Worm (Caenorhabditis elegans) whole organism, L1 larva: ENCODE data around the gene D2023.3.
A peak's percentile ranks its signal among the peaks of the same experiment; 100 is the strongest.

ENCODE experiments used
- C16A3.4 ChIP-seq: fragments of 150-350 bp; optimal IDR thresholded peaks from 2 replicates; lab custom pipeline; 2014; ENCODE audit warnings: missing biosample characterization, missing genetic modification characterization
- C34B4.2 ChIP-seq: sonication (generic microtip); optimal IDR thresholded peaks from 2 replicates; lab custom pipeline; 2017; ENCODE audit warnings: mild to moderate bottlenecking, missing genetic modification characterization, missing compliant biosample characterization
- F16B12.6 ChIP-seq: fragments of 150-350 bp; optimal IDR thresholded peaks from 2 replicates; lab custom pipeline; 2014; ENCODE audit warnings: missing biosample characterization, missing genetic modification characterization
- Y116A8C.19 ChIP-seq: sonication (generic microtip); optimal IDR thresholded peaks from 2 replicates; lab custom pipeline; 2016; ENCODE audit warnings: missing compliant biosample characterization, missing genetic modification characterization, borderline replicate concordance
- aha-1 ChIP-seq: fragments of 150-350 bp; optimal IDR thresholded peaks from 2 replicates; lab custom pipeline; 2014; ENCODE audit warnings: missing biosample characterization, missing genetic modification characterization
- alr-1 ChIP-seq: fragments of 200-800 bp; sonication (Bioruptor generic); optimal IDR thresholded peaks from 2 replicates; lab custom pipeline; 2018; ENCODE audit warnings: borderline replicate concordance, mild to moderate bottlenecking, missing genetic modification characterization, missing compliant biosample characterization
- ama-1 ChIP-seq: fragments of 150-350 bp; optimal IDR thresholded peaks from 2 replicates; lab custom pipeline; 2014
- blmp-1 ChIP-seq: fragments of 150-350 bp; optimal IDR thresholded peaks from 2 replicates; lab custom pipeline; 2014; ENCODE audit warnings: missing biosample characterization, missing genetic modification characterization
- ceh-63 ChIP-seq: fragments of 200-800 bp; sonication (Bioruptor generic); optimal IDR thresholded peaks from 2 replicates; lab custom pipeline; 2018; ENCODE audit warnings: mild to moderate bottlenecking, missing genetic modification characterization, missing compliant biosample characterization
- ceh-8 ChIP-seq: fragments of 200-800 bp; sonication (Bioruptor generic); optimal IDR thresholded peaks from 2 replicates; lab custom pipeline; 2018; ENCODE audit warnings: mild to moderate bottlenecking, missing genetic modification characterization, moderate library complexity, missing compliant biosample characterization
- ces-1 ChIP-seq: fragments of 150-350 bp; optimal IDR thresholded peaks from 2 replicates; lab custom pipeline; 2014; ENCODE audit warnings: missing biosample characterization, missing genetic modification reagents, missing genetic modification characterization
- dpl-1 ChIP-seq, 3 experiments: fragments of 150-350 bp in 2 of 3; sonication (generic microtip) in 1 of 3; optimal IDR thresholded peaks; 2 replicates each; lab custom pipeline; 2014 to 2017; ENCODE audit warnings: missing biosample characterization in 3 of 3, missing genetic modification characterization in 3 of 3, missing genetic modification reagents in 3 of 3
- efl-1 ChIP-seq, 4 experiments: fragments of 150-350 bp; optimal IDR thresholded peaks in 3 of 4; peaks in 1 of 4; 1 replicate in 1 of 4; 2 replicates in 3 of 4; lab custom pipeline; 2014; ENCODE audit warnings: missing biosample characterization in 2 of 4, missing genetic modification characterization in 2 of 4, missing genetic modification reagents in 2 of 4
- efl-3 ChIP-seq: fragments of 200-800 bp; sonication (Bioruptor generic); optimal IDR thresholded peaks from 2 replicates; lab custom pipeline; 2018; ENCODE audit warnings: mild to moderate bottlenecking, missing genetic modification characterization, missing compliant biosample characterization
- egl-13 ChIP-seq: sonication (generic microtip); optimal IDR thresholded peaks from 2 replicates; lab custom pipeline; 2016; ENCODE audit warnings: missing genotype, missing genetic modification reagents, missing genetic modification characterization, missing compliant biosample characterization
- egl-27 ChIP-seq, 2 experiments: fragments of 150-350 bp in 1 of 2; sonication (generic microtip); optimal IDR thresholded peaks; 3 replicates each; lab custom pipeline; 2017 to 2018; ENCODE audit warnings: missing biosample characterization in 2 of 2, missing genetic modification characterization in 2 of 2, missing genetic modification reagents in 2 of 2
- elt-2 ChIP-seq: sonication (generic microtip); optimal IDR thresholded peaks from 2 replicates; lab custom pipeline; 2016; ENCODE audit warnings: missing genetic modification characterization, mild to moderate bottlenecking, inconsistent platforms, missing compliant biosample characterization, missing genetic modification reagents
- elt-3 ChIP-seq, 6 experiments: fragments of 150-350 bp in 1 of 6; sonication (generic microtip); optimal IDR thresholded peaks; 2 replicates each; lab custom pipeline; 2017 to 2018; ENCODE audit warnings: missing biosample characterization in 6 of 6, missing genetic modification characterization in 6 of 6, inconsistent platforms in 1 of 6
- ets-5 ChIP-seq: fragments of 200-800 bp; sonication (Bioruptor generic); IDR thresholded peaks from 2 replicates; pipeline ENCODE4 v1.3.6; 2022; ENCODE audit warnings: missing genetic modification characterization, missing compliant biosample characterization
- fkh-10 ChIP-seq: sonication (generic microtip); optimal IDR thresholded peaks from 2 replicates; lab custom pipeline; 2017; ENCODE audit warnings: missing biosample characterization, missing genetic modification reagents, missing genetic modification characterization
- fkh-4 ChIP-seq: sonication (generic microtip); optimal IDR thresholded peaks from 2 replicates; lab custom pipeline; 2016; ENCODE audit warnings: missing compliant biosample characterization, missing genetic modification characterization, borderline replicate concordance
- fkh-8 ChIP-seq: sonication (generic microtip); optimal IDR thresholded peaks from 2 replicates; lab custom pipeline; 2016; ENCODE audit warnings: mild to moderate bottlenecking, missing genetic modification characterization, missing compliant biosample characterization
- fos-1 ChIP-seq: fragments of 150-350 bp; optimal IDR thresholded peaks from 2 replicates; lab custom pipeline; 2014; ENCODE audit warnings: missing biosample characterization, missing genetic modification characterization
- hlh-17 ChIP-seq: fragments of 200-800 bp; sonication (Bioruptor generic); optimal IDR thresholded peaks from 2 replicates; lab custom pipeline; 2018; ENCODE audit warnings: missing genetic modification characterization, mild to moderate bottlenecking, missing compliant biosample characterization, moderate library complexity, borderline replicate concordance
- irx-1 ChIP-seq: sonication (generic microtip); optimal IDR thresholded peaks from 2 replicates; lab custom pipeline; 2016; ENCODE audit warnings: missing genetic modification characterization, missing compliant biosample characterization
- jun-1 ChIP-seq: fragments of 150-350 bp; optimal IDR thresholded peaks from 2 replicates; lab custom pipeline; 2014; ENCODE audit warnings: missing biosample characterization, missing genetic modification reagents, missing genetic modification characterization
- lin-13 ChIP-seq: fragments of 150-350 bp; optimal IDR thresholded peaks from 2 replicates; lab custom pipeline; 2014; ENCODE audit warnings: missing biosample characterization, missing genetic modification reagents, missing genetic modification characterization
- lin-15B ChIP-seq: fragments of 150-350 bp; sonication (generic microtip); optimal IDR thresholded peaks from 3 replicates; lab custom pipeline; 2014; ENCODE audit warnings: missing biosample characterization, missing genetic modification characterization
- lin-35 ChIP-seq, 2 experiments: fragments of 150-350 bp; optimal IDR thresholded peaks; 2 replicates each; lab custom pipeline; 2014; ENCODE audit warnings: missing biosample characterization in 2 of 2, missing genetic modification characterization in 2 of 2, missing genetic modification reagents in 2 of 2
- lsy-2 ChIP-seq, 2 experiments: fragments of 150-350 bp; optimal IDR thresholded peaks; 2 replicates each; lab custom pipeline; 2014; ENCODE audit warnings: missing biosample characterization in 2 of 2, missing genetic modification characterization in 2 of 2
- mab-9 ChIP-seq: fragments of 200-800 bp; sonication (Bioruptor generic); IDR thresholded peaks from 2 replicates; pipeline ENCODE4 v1.3.6; 2022; ENCODE audit warnings: missing genetic modification reagents, missing genetic modification characterization, missing compliant biosample characterization
- mdl-1 ChIP-seq, 2 experiments: fragments of 150-350 bp; optimal IDR thresholded peaks; 2 replicates each; lab custom pipeline; 2014 to 2017; ENCODE audit warnings: missing biosample characterization in 2 of 2, missing genetic modification characterization in 2 of 2, inconsistent platforms in 1 of 2
- mef-2 ChIP-seq: fragments of 150-350 bp; optimal IDR thresholded peaks from 2 replicates; lab custom pipeline; 2014; ENCODE audit warnings: missing biosample characterization, missing genetic modification characterization
- nhr-11 ChIP-seq: fragments of 150-350 bp; optimal IDR thresholded peaks from 2 replicates; lab custom pipeline; 2014; ENCODE audit warnings: missing biosample characterization, missing genetic modification characterization
- nhr-12 ChIP-seq: sonication (generic microtip); optimal IDR thresholded peaks from 2 replicates; lab custom pipeline; 2017; ENCODE audit warnings: missing biosample characterization, missing genetic modification characterization
- nhr-20 ChIP-seq: sonication (generic microtip); optimal IDR thresholded peaks from 2 replicates; lab custom pipeline; 2016; ENCODE audit warnings: mild to moderate bottlenecking, missing genetic modification characterization, missing compliant biosample characterization
- nhr-47 ChIP-seq: sonication (generic microtip); optimal IDR thresholded peaks from 2 replicates; lab custom pipeline; 2016; ENCODE audit warnings: mild to moderate bottlenecking, missing genetic modification characterization, moderate library complexity, missing compliant biosample characterization
- nhr-76 ChIP-seq: sonication (generic microtip); optimal IDR thresholded peaks from 2 replicates; lab custom pipeline; 2017; ENCODE audit warnings: missing biosample characterization, missing genetic modification characterization
- pax-3 ChIP-seq: fragments of 200-800 bp; sonication (Bioruptor generic); optimal IDR thresholded peaks from 2 replicates; lab custom pipeline; 2018; ENCODE audit warnings: mild to moderate bottlenecking, missing genetic modification characterization, moderate library complexity, missing compliant biosample characterization
- rnt-1 ChIP-seq: sonication (generic microtip); optimal IDR thresholded peaks from 2 replicates; lab custom pipeline; 2016; ENCODE audit warnings: mild to moderate bottlenecking, missing genetic modification characterization, moderate library complexity, missing compliant biosample characterization
- skn-1 ChIP-seq: fragments of 150-350 bp; optimal IDR thresholded peaks from 2 replicates; lab custom pipeline; 2014; ENCODE audit warnings: missing biosample characterization, missing genetic modification characterization
- snu-23 ChIP-seq: sonication (generic microtip); optimal IDR thresholded peaks from 2 replicates; lab custom pipeline; 2016; ENCODE audit warnings: missing genetic modification characterization, missing compliant biosample characterization
- sptf-1 ChIP-seq: fragments of 150-350 bp; optimal IDR thresholded peaks from 2 replicates; lab custom pipeline; 2014; ENCODE audit warnings: missing biosample characterization, missing genetic modification characterization
- swsn-7 ChIP-seq: sonication (generic microtip); optimal IDR thresholded peaks from 2 replicates; lab custom pipeline; 2016; ENCODE audit warnings: missing genetic modification characterization, missing compliant biosample characterization
- tbx-2 ChIP-seq: sonication (generic microtip); optimal IDR thresholded peaks from 2 replicates; lab custom pipeline; 2016; ENCODE audit warnings: missing genetic modification characterization, missing compliant biosample characterization
- tlp-1 ChIP-seq: fragments of 150-350 bp; optimal IDR thresholded peaks from 2 replicates; lab custom pipeline; 2014; ENCODE audit warnings: missing biosample characterization, missing genetic modification characterization
- unc-130 ChIP-seq: fragments of 150-350 bp; optimal IDR thresholded peaks from 2 replicates; lab custom pipeline; 2017; ENCODE audit warnings: missing biosample characterization, missing genetic modification characterization, inconsistent platforms
- unc-30 ChIP-seq: sonication (generic microtip); optimal IDR thresholded peaks from 2 replicates; lab custom pipeline; 2017; ENCODE audit warnings: missing biosample characterization, missing genetic modification characterization
- unc-62 ChIP-seq: fragments of 150-350 bp; optimal IDR thresholded peaks from 2 replicates; lab custom pipeline; 2014; ENCODE audit warnings: missing biosample characterization, missing genetic modification reagents, missing genetic modification characterization
- unc-86 ChIP-seq: sonication (generic microtip); optimal IDR thresholded peaks from 2 replicates; lab custom pipeline; 2016; ENCODE audit warnings: missing genetic modification characterization, missing compliant biosample characterization
- unc-98 ChIP-seq: fragments of 200-800 bp; sonication (Bioruptor generic); IDR thresholded peaks from 2 replicates; pipeline ENCODE4 v1.3.6; 2022; ENCODE audit warnings: missing genetic modification characterization, missing compliant biosample characterization
- zag-1 ChIP-seq: fragments of 150-350 bp; optimal IDR thresholded peaks from 2 replicates; lab custom pipeline; 2014; ENCODE audit warnings: missing biosample characterization, missing genetic modification characterization
- ztf-11 ChIP-seq, 2 experiments: sonication (generic microtip); optimal IDR thresholded peaks; 2 replicates each; lab custom pipeline; 2016 to 2017; ENCODE audit warnings: missing genetic modification characterization in 2 of 2, missing biosample characterization in 1 of 2, missing compliant biosample characterization in 1 of 2

The D2023.3 gene

DNA sequence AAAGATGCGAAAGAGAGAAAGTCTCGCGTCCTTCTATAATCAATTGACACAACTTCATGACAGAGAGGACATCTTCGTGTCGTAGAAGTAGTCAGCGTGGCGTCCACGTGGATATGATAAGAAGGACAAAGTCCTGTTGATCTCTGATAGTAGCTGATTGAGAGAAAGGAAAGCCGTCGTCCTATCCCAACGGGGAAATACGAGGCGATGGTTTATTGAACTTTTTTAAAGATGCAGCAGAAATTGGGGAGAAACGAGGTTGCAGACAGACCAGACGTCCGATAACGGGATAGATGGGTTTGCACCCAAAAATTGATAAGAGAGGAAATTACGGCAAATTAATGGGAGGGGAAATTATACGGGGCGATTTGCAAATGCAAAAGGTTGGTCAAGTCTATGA lies 9.3 kb downstream of the D2023.3 start (continued):
- TF ChIP-seq unc-86 (tag; lab: Kevin White, UChicago), result no peak
- TF ChIP-seq tlp-1 (tag; lab: Kevin White, UChicago), result no peak
- TF ChIP-seq nhr-47 (tag; lab: Kevin White, UChicago), result peak; percentile 73
- peak; percentile 77 for TF ChIP-seq snu-23 (GFP tag; lab: Kevin White, UChicago)
- no peak for TF ChIP-seq elt-2
- no peak for TF ChIP-seq ama-1 (lab: Kevin White, UChicago)
- TF ChIP-seq fkh-4 (tag; lab: Kevin White, UChicago), result no peak
- TF ChIP-seq nhr-76 (tag; lab: Kevin White, UChicago), result no peak
- peak; percentile 48 for TF ChIP-seq C16A3.4
- peak in 1 of 2 experiments; percentile 69 for TF ChIP-seq lin-35 (GFP tag; optimal IDR thresholded peaks at IDR 0.05; lab: Kevin White, UChicago)
- TF ChIP-seq nhr-11 (tag; lab: Kevin White, UChicago), result no peak
- no peak for TF ChIP-seq mab-9 (GFP tag; lab: Robert Waterston, UW)
- no peak for TF ChIP-seq rnt-1 (tag; lab: Kevin White, UChicago)
- TF ChIP-seq blmp-1, result peak; percentile 98
- no peak for TF ChIP-seq pax-3
- no peak for TF ChIP-seq ztf-11 (tag; optimal IDR thresholded peaks at IDR 0.05; lab: Kevin White, UChicago)
- no peak for TF ChIP-seq efl-3 (GFP tag; lab: Kevin White, UChicago)
- peak; percentile 86 for TF ChIP-seq unc-130 (tag; lab: Kevin White, UChicago)
- peak; percentile 30 to 61 for TF ChIP-seq lsy-2 (tag; optimal IDR thresholded peaks at IDR 0.05; lab: Kevin White, UChicago)
- peak in 1 of 2 experiments; percentile 60 for TF ChIP-seq egl-27 (tag; optimal IDR thresholded peaks at IDR 0.05; lab: Kevin White, UChicago)
- peak; percentile 23 to 98 for TF ChIP-seq mdl-1 (tag; optimal IDR thresholded peaks at IDR 0.05; lab: Kevin White, UChicago)
- no peak for TF ChIP-seq Y116A8C.19 (tag; lab: Kevin White, UChicago)
- TF ChIP-seq lin-15B (tag; lab: Kevin White, UChicago), result no peak
- no peak for TF ChIP-seq alr-1 (tag; lab: Kevin White, UChicago)
- no peak for TF ChIP-seq efl-1 (optimal IDR thresholded peaks at IDR 0.05; lab: Kevin White, UChicago)
- TF ChIP-seq efl-1 (GFP tag; optimal IDR thresholded peaks at IDR 0.05 in 1 of 2; lab: Kevin White, UChicago), result peak in 1 of 2 experiments; percentile 1
- no peak for TF ChIP-seq fkh-10
- no peak for TF ChIP-seq skn-1 (tag; lab: Kevin White, UChicago)
- no peak for TF ChIP-seq hlh-17 (GFP tag; lab: Kevin White, UChicago)
- no peak for TF ChIP-seq aha-1
- no peak for TF ChIP-seq ceh-63 (GFP tag; lab: Kevin White, UChicago)
- peak; percentile 11 for TF ChIP-seq lin-13
- TF ChIP-seq ces-1 (GFP tag; lab: Kevin White, UChicago), result no peak
- no peak for TF ChIP-seq unc-98 (GFP tag; lab: Robert Waterston, UW)
- peak; percentile 84 for TF ChIP-seq tbx-2 (tag; lab: Kevin White, UChicago)
- peak; percentile 95 for TF ChIP-seq nhr-20 (tag; lab: Kevin White, UChicago)
- TF ChIP-seq egl-13, result no peak
- TF ChIP-seq nhr-12, result no peak
- TF ChIP-seq zag-1 (tag; lab: Kevin White, UChicago), result no peak
- peak; percentile 27 for TF ChIP-seq jun-1 (tag; lab: Kevin White, UChicago)
- no peak for TF ChIP-seq fos-1
- TF ChIP-seq ceh-8 (GFP tag; lab: Kevin White, UChicago), result no peak
- TF ChIP-seq fkh-8 (tag; lab: Kevin White, UChicago), result no peak
- TF ChIP-seq irx-1 (tag; lab: Kevin White, UChicago), result no peak
- no peak for TF ChIP-seq C34B4.2 (tag; lab: Kevin White, UChicago)
- no peak for TF ChIP-seq unc-62 (GFP tag; lab: Kevin White, UChicago)
- TF ChIP-seq elt-3 (tag; optimal IDR thresholded peaks at IDR 0.05; lab: Kevin White, UChicago), result peak; percentile 84 to 100 (median 98)
- TF ChIP-seq sptf-1 (tag; lab: Kevin White, UChicago), result no peak
- peak; percentile 19 for TF ChIP-seq swsn-7 (tag; lab: Kevin White, UChicago)
- TF ChIP-seq unc-30 (tag; lab: Kevin White, UChicago), result no peak
- no peak for TF ChIP-seq ets-5 (GFP tag; lab: Robert Waterston, UW)
- peak in 1 of 3 experiments; percentile 22 for TF ChIP-seq dpl-1 (GFP tag; optimal IDR thresholded peaks at IDR 0.05; lab: Kevin White, UChicago)
- TF ChIP-seq F16B12.6 (tag; lab: Kevin White, UChicago), result no peak
- TF ChIP-seq mef-2, result no peak
